Fruit fly (Drosophila melanogaster) whole organism, pupa: ENCODE data around the gene CG44437.
A peak's percentile ranks its signal among the peaks of the same experiment; 100 is the strongest.

ENCODE experiments used
- CG10348 ChIP-seq: fragments of 200-800 bp; sonication (Bioruptor generic); IDR thresholded peaks from 2 replicates; pipeline ENCODE4 v1.3.6; 2022; ENCODE audit warnings: missing biosample characterization, missing genetic modification characterization
- CG12605 ChIP-seq: fragments of 200-800 bp; sonication (Bioruptor generic); IDR thresholded peaks from 2 replicates; pipeline ENCODE4 v1.3.6; 2022; ENCODE audit warnings: missing biosample characterization, missing genetic modification characterization
- CG14655 ChIP-seq: fragments of 200-800 bp; sonication (Bioruptor generic); optimal IDR thresholded peaks from 3 replicates; lab custom pipeline; 2017; ENCODE audit warnings: mild to moderate bottlenecking, missing biosample characterization, missing genetic modification reagents, missing genetic modification characterization
- CG15710 ChIP-seq: fragments of 200-800 bp; sonication (Bioruptor generic); optimal IDR thresholded peaks from 2 replicates; lab custom pipeline; 2018; ENCODE audit warnings: missing biosample characterization, mild to moderate bottlenecking, missing genetic modification characterization, moderate library complexity
- CG32121 ChIP-seq: fragments of 200-800 bp; sonication (Bioruptor generic); IDR thresholded peaks from 2 replicates; pipeline ENCODE4 v1.3.6; 2022; ENCODE audit warnings: missing biosample characterization, missing genetic modification characterization
- CG34367 ChIP-seq: fragments of 200-800 bp; sonication (Bioruptor generic); optimal IDR thresholded peaks from 2 replicates; lab custom pipeline; 2018; ENCODE audit warnings: missing biosample characterization, mild to moderate bottlenecking, missing genetic modification characterization
- CG8159 ChIP-seq: fragments of 200-800 bp; sonication (Bioruptor generic); optimal IDR thresholded peaks from 3 replicates; lab custom pipeline; 2018; ENCODE audit warnings: missing biosample characterization, mild to moderate bottlenecking, missing genetic modification characterization, moderate library complexity
- D1 ChIP-seq: fragments of 200-800 bp; sonication (Bioruptor generic); optimal IDR thresholded peaks from 2 replicates; lab custom pipeline; 2018; ENCODE audit warnings: missing biosample characterization, mild to moderate bottlenecking, missing genetic modification characterization, moderate library complexity
- EcR ChIP-seq: fragments of 200-800 bp; sonication (Bioruptor generic); optimal IDR thresholded peaks from 3 replicates; lab custom pipeline; 2019; ENCODE audit warnings: missing biosample characterization, missing genetic modification characterization, mild to moderate bottlenecking, moderate library complexity, missing genetic modification reagents
- Ets98B ChIP-seq: fragments of 200-800 bp; sonication (Bioruptor generic); IDR thresholded peaks from 2 replicates; pipeline ENCODE4 v1.3.6; 2022; ENCODE audit warnings: missing biosample characterization, missing genetic modification characterization
- Snoo ChIP-seq: fragments of 200-800 bp; sonication (Bioruptor generic); optimal IDR thresholded peaks from 3 replicates; lab custom pipeline; 2017; ENCODE audit warnings: missing biosample characterization, mild to moderate bottlenecking, missing genetic modification characterization, inconsistent platforms
- fd96Ca ChIP-seq: fragments of 200-800 bp; sonication (Bioruptor generic); IDR thresholded peaks from 3 replicates; pipeline ENCODE4 v1.3.6; 2022; ENCODE audit warnings: missing biosample characterization, missing genetic modification characterization
- gl ChIP-seq: fragments of 200-800 bp; sonication (Bioruptor generic); optimal IDR thresholded peaks from 2 replicates; lab custom pipeline; 2018; ENCODE audit warnings: missing biosample characterization, mild to moderate bottlenecking, missing genetic modification characterization
- rn ChIP-seq: fragments of 200-800 bp; sonication (Bioruptor generic); IDR thresholded peaks from 2 replicates; pipeline ENCODE4 v1.3.6; 2022; ENCODE audit warnings: missing biosample characterization, missing genetic modification characterization

DNA sequence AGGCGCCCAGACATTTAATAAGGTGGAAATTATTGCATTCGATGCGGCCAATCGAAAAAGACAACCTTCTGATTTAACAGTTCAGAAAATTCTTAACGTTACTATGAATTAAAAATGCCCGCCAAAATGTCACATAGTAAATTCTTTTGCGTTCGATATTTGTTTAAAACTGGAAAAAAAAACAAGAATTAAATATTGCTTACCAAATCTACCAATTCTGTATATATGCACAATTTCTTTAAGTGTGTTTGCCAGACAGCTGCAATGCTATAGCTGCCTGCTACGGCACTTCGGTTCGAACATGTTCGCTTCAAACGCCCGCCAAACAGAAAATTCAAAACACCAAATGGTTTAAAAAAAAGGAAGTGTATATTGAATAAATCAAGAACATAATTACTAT is 12.0 kb upstream of the CG44437 start:
- TF ChIP-seq CG34367 (tag; lab: Kevin White, UChicago) = peak; percentile 44
- TF ChIP-seq Snoo (tag; lab: Kevin White, UChicago) = peak; percentile 38
- TF ChIP-seq Ets98B (GFP tag; lab: Robert Waterston, UW) = peak; percentile 80
- peak; percentile 66; the same call in 1 of the 2 replicates for TF ChIP-seq CG32121 (GFP tag; lab: Robert Waterston, UW)
- TF ChIP-seq D1 = peak; percentile 61
- TF ChIP-seq EcR (GFP tag; lab: Kevin White, UChicago) = no peak
- TF ChIP-seq CG8159 (tag; lab: Kevin White, UChicago) = peak; percentile 50
- TF ChIP-seq rn = peak; percentile 43; the same call in 1 of the 2 replicates
- peak; percentile 64 for TF ChIP-seq CG14655
- peak; percentile 34 for TF ChIP-seq CG15710 (tag; lab: Kevin White, UChicago)
- TF ChIP-seq CG12605 (GFP tag; lab: Robert Waterston, UW) = peak; percentile 51; the same call in 1 of the 2 replicates
- TF ChIP-seq CG10348 (GFP tag; lab: Robert Waterston, UW) = no peak
- no peak for TF ChIP-seq gl (tag; lab: Kevin White, UChicago)
- TF ChIP-seq fd96Ca (GFP tag; lab: Robert Waterston, UW) = peak; percentile 54; the same call in 2 of the 3 replicates
